Worm (Caenorhabditis elegans): ENCODE data around the gene Y50E8A.11.

- no peak for TF ChIP-seq unc-98 (GFP tag; IDR thresholded peaks at IDR 0.05)
- no peak for TF ChIP-seq ceh-82 (tag; optimal IDR thresholded peaks at IDR 0.05)
- TF ChIP-seq lin-39 (tag; optimal IDR thresholded peaks at IDR 0.05): no peak
- TF ChIP-seq nhr-28 (tag; optimal IDR thresholded peaks at IDR 0.05): no peak
- TF ChIP-seq nhr-71 (tag; optimal IDR thresholded peaks at IDR 0.05): no peak
- no peak for TF ChIP-seq sox-4 (tag; optimal IDR thresholded peaks at IDR 0.05)
- no peak for TF ChIP-seq nhr-12 (tag; optimal IDR thresholded peaks at IDR 0.05)
- no peak for TF ChIP-seq jun-1 (tag; optimal IDR thresholded peaks at IDR 0.05)
- no peak for TF ChIP-seq lsy-2 (tag; optimal IDR thresholded peaks at IDR 0.05)
- TF ChIP-seq snpc-4 (tag; optimal IDR thresholded peaks at IDR 0.05): no peak
- no peak for TF ChIP-seq lir-3 (tag; optimal IDR thresholded peaks at IDR 0.05; ENCODE audit: poor library complexity)
- TF ChIP-seq F16B12.6 (tag; optimal IDR thresholded peaks at IDR 0.05): no peak
Observed at ce11 chrV:14791703-14792102, 10.5 kb downstream of the Y50E8A.11 start.
